Worm (Caenorhabditis elegans) whole organism, midembryonic: Measurements from ENCODE around the gene aat-3.
A peak's percentile ranks its signal among the peaks of the same experiment; 100 is the strongest.

Experiments used
- T22C8.4 ChIP-seq: fragments of 200-800 bp; sonication (Bioruptor generic); IDR thresholded peaks from 2 replicates; pipeline ENCODE4 v1.3.6; 2022; ENCODE audit warnings: missing genetic modification characterization, missing compliant biosample characterization
- cog-1 ChIP-seq: sonication (generic microtip); optimal IDR thresholded peaks from 2 replicates; lab custom pipeline; 2016; ENCODE audit warnings: missing genetic modification characterization, missing compliant biosample characterization
- flt-1 ChIP-seq: fragments of 200-800 bp; sonication (Bioruptor generic); IDR thresholded peaks from 2 replicates; pipeline ENCODE4 v1.3.6; 2022; ENCODE audit warnings: missing genetic modification characterization, missing compliant biosample characterization
- klf-2 ChIP-seq: fragments of 200-800 bp; sonication (Bioruptor generic); conservative IDR thresholded peaks from 2 replicates; pipeline ENCODE4 v1.3.6; 2022; ENCODE audit warnings: missing genetic modification reagents, missing genetic modification characterization, missing compliant biosample characterization
- med-1 ChIP-seq: sonication (generic microtip); optimal IDR thresholded peaks from 2 replicates; lab custom pipeline; 2017; ENCODE audit warnings: missing genetic modification characterization, mild to moderate bottlenecking, missing compliant biosample characterization, antibody characterized with exemption, missing genetic modification reagents; ENCODE audit not compliant: insufficient read depth
- ref-1 ChIP-seq: fragments of 200-800 bp; sonication (Bioruptor generic); conservative IDR thresholded peaks from 2 replicates; pipeline ENCODE4 v1.3.6; 2022; ENCODE audit warnings: missing genetic modification reagents, missing genetic modification characterization, missing compliant biosample characterization
- tab-1 ChIP-seq: fragments of 200-800 bp; sonication (Bioruptor generic); IDR thresholded peaks from 2 replicates; pipeline ENCODE4 v1.3.6; 2022; ENCODE audit warnings: missing genetic modification characterization, missing compliant biosample characterization
- ztf-23 ChIP-seq: fragments of 200-800 bp; sonication (Bioruptor generic); IDR thresholded peaks from 2 replicates; pipeline ENCODE4 v1.3.6; 2022; ENCODE audit warnings: missing genetic modification reagents, missing genetic modification characterization, missing compliant biosample characterization
- ztf-29 ChIP-seq: fragments of 200-800 bp; sonication (Bioruptor generic); IDR thresholded peaks from 2 replicates; pipeline ENCODE4 v1.3.6; 2022; ENCODE audit warnings: missing genetic modification reagents, missing genetic modification characterization, missing compliant biosample characterization

The aat-3 gene

DNA sequence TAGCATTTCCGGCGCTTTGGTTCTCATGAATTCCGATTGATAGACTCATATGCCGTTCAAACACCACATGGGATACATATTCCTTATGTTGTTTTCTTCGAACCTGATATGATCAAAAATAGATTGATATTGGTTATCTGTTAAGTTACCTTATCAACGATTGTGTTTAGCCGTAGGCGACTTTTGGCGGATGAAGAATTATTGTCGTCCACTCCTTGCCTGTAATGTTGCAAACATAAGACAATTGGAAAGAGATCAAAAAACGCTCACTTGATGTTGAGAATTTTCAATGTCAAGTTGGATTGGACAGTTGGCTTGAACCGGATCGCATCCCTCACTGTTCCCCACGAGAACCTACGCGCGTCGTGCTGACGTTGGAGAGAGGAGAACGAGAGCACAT, 15.7 kb downstream of the aat-3 start:
- TF ChIP-seq ztf-23 (GFP tag; lab: Robert Waterston, UW) (no peak), klf-2 (no peak), ref-1 (GFP tag; lab: Robert Waterston, UW) (no peak)

DNA sequence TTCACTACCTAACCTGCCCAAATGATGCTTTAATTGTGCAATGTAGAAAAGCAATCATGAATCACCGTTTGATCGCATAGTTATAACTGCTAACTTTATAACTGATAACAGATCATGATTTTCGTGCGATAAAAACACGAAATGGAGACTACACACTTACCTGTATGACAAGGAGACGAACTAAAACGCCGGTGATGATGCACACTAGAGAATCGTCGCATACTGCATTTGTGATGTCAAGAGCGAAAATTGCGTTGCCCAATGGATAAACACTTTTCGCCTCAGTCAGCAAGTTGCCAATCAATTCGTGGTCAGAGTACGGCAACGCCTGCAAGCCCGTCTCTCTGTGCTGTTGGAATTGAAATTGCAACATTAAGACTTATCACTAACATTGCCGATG, 17.0 kb downstream of the aat-3 start:
- TF ChIP-seq med-1 (GFP tag; lab: Kevin White, UChicago): no peak
- TF ChIP-seq ztf-23 (GFP tag; lab: Robert Waterston, UW): no peak
- no peak for TF ChIP-seq tab-1
- TF ChIP-seq flt-1 (GFP tag; lab: Robert Waterston, UW): no peak
- no peak for TF ChIP-seq ref-1 (GFP tag; lab: Robert Waterston, UW)
- no peak for TF ChIP-seq klf-2
- no peak for TF ChIP-seq cog-1 (tag; lab: Kevin White, UChicago)
- no peak for TF ChIP-seq T22C8.4 (GFP tag; lab: Robert Waterston, UW)
- TF ChIP-seq ztf-29 (GFP tag; lab: Robert Waterston, UW): no peak

DNA sequence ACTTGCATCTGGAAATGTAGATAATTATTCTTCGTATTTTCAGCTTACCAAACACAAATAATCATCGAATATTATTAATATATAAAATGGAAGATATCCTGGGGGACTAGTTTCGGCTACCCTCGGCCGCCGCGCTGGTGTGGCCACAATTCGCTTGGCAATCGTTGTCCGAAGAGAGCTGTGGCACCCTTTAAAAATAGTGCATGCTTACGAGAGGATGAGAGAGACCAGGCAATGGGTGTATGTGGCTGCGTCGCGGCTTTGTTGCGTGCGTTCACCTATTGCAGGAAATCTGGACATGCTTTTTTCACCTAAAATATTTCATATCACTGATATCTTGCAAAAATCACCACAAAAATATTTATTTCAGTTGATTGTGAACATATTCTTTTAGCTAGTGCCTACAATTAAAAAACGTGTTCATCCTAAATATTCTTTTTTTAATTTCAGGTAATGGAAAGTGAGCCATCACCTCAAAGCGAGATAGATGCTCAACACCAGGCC, 20.6 kb downstream of the aat-3 start, which contains the start of the genes ccd-5 and F52H2.1:
TSS of gene ccd-5 (minus strand) at position 8 of the 504 bp plus-strand sequence.
TSS of gene F52H2.1 (plus strand) at position 454 of the 504 bp plus-strand sequence.
- no peak for TF ChIP-seq cog-1 (tag; lab: Kevin White, UChicago)
- no peak for TF ChIP-seq klf-2
- no peak for TF ChIP-seq ztf-29 (GFP tag; lab: Robert Waterston, UW)
- TF ChIP-seq T22C8.4 (GFP tag; lab: Robert Waterston, UW): no peak
- no peak for TF ChIP-seq flt-1 (GFP tag; lab: Robert Waterston, UW)
- TF ChIP-seq med-1 (GFP tag; lab: Kevin White, UChicago): no peak
- TF ChIP-seq ztf-23 (GFP tag; lab: Robert Waterston, UW): no peak
- no peak for TF ChIP-seq tab-1
- no peak for TF ChIP-seq ref-1 (GFP tag; lab: Robert Waterston, UW)

DNA sequence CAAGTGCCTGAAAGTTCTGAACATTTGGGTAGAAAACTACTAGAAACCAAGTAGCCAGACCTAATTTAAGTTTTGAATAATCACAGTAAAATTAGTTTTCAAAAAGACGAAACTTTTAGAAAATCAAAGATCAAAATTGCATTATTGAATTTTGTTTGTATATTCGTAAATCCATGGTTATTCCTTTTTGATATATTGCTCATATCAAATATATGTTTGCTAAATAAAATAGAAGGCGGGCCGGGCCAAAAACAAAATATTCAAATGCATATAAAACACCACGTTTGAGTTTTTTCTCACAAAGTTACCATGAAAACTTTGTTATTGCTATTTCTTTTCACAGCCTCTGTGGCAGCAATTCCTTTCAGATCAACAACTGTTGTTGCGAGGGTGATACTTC, 25.4 kb downstream of the aat-3 start, which contains the start of gene ttr-42:
TSS of gene ttr-42 (plus strand) at position 301 of the 400 bp plus-strand sequence.
- TF ChIP-seq cog-1 (tag; lab: Kevin White, UChicago): no peak
- no peak for TF ChIP-seq ref-1 (GFP tag; lab: Robert Waterston, UW)
- no peak for TF ChIP-seq ztf-29 (GFP tag; lab: Robert Waterston, UW)
- no peak for TF ChIP-seq klf-2
- TF ChIP-seq med-1 (GFP tag; lab: Kevin White, UChicago): no peak
- no peak for TF ChIP-seq flt-1 (GFP tag; lab: Robert Waterston, UW)
- TF ChIP-seq ztf-23 (GFP tag; lab: Robert Waterston, UW): no peak
- TF ChIP-seq T22C8.4 (GFP tag; lab: Robert Waterston, UW): no peak
- TF ChIP-seq tab-1: no peak

DNA sequence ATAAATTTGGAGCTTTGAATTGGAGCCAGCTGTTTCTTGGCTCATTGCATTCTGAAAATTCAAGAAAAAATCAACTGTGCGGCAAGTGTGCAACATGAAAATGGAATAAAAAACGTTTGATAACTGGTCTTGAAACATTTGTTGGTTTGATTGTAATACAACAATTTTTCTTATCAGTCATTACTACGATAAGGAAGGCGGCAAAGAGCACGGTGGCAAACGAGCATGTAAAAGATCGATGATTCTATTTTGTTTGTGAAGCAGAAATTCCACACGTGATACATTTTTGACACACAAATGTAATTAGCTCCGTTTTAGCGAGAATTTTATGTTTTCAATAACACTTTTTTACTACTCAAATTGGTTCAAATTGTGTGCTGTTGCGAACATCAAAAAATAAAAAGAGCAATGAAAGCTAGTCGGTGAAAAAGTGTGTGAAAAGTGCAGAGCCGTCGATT, 28.5 kb downstream of the aat-3 start, which contains the start of gene H01M10.1:
TSS of gene H01M10.1 (minus strand) at position 51 of the 458 bp plus-strand sequence.
- TF ChIP-seq med-1 (GFP tag; lab: Kevin White, UChicago) (no peak), ref-1 (GFP tag; lab: Robert Waterston, UW) (no peak)

DNA sequence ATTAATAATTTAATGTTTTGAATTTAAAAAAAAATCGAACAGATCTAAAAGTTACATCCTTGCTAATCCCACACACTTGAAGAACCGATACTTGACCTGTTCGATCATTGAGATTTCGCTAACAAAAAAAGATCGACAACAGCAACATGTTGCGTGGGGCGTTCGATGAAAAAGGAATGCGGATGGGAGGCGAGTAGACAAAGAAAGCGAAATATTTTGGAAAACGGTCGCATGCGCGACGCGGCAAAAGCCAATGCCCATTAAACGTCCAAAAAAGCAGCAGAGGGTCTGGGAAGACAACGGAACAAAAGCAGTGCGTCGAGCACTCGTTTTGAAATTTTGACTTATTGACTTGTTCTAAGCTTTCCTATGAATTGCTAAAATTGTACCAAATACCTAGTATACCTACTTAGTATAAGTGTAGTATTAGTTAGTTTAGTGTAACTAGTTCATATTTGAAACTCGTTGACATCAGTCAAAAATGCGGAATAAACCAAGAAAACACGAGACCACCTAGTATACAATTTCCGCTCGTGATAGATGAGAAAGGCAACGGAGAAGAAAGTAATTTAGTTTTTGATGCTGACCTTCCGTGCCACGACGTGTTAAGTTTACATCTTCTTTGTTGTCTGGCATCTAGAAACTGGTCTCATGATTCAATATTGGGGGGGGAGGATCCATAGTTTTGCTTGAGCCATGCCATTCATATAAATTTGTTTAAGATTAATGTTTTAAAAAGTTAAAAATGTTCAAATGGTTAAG, 29.9 kb downstream of the aat-3 start:
- no peak for TF ChIP-seq flt-1 (GFP tag; lab: Robert Waterston, UW)
- TF ChIP-seq med-1 (GFP tag; lab: Kevin White, UChicago): no peak
- no peak for TF ChIP-seq ztf-23 (GFP tag; lab: Robert Waterston, UW)
- TF ChIP-seq cog-1 (tag; lab: Kevin White, UChicago): no peak
- no peak for TF ChIP-seq ztf-29 (GFP tag; lab: Robert Waterston, UW)
- no peak for TF ChIP-seq tab-1
- TF ChIP-seq klf-2: no peak
- TF ChIP-seq ref-1 (GFP tag; lab: Robert Waterston, UW): no peak
- no peak for TF ChIP-seq T22C8.4 (GFP tag; lab: Robert Waterston, UW)

DNA sequence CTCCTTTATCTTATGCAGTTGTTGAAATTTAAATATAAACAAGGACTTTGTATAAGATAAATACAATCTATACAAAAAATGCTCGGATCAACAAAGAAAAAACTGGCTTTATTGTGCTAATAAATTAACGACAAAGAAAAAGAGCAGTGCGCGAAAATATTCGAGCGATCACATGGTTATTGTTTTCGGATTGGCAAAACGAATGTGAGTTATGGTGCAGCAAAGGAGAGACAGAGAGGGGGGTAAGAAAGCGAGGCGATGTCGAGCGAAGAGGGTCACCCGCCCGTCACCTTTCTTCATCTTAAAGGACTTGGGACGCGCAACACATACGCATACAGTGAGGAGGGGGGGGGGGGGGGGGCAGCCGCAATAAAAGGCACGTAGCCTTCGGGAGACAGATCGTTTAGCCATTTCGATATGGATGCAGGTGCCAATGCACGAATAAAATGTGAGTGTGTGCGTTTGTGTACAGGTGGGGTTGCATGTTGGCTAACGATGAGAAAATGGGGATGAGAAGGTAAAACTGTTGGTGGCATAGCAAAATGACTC, 31.1 kb downstream of the aat-3 start:
- no peak for TF ChIP-seq T22C8.4 (GFP tag; lab: Robert Waterston, UW)
- TF ChIP-seq ztf-23 (GFP tag; lab: Robert Waterston, UW): no peak
- TF ChIP-seq cog-1 (tag; lab: Kevin White, UChicago): no peak
- peak; percentile 46; the same call in 1 of the 2 replicates for TF ChIP-seq ztf-29 (GFP tag; lab: Robert Waterston, UW)
- no peak for TF ChIP-seq ref-1 (GFP tag; lab: Robert Waterston, UW)
- TF ChIP-seq klf-2: no peak
- no peak for TF ChIP-seq tab-1
- TF ChIP-seq flt-1 (GFP tag; lab: Robert Waterston, UW): 0 out of 2 replicates have a peak, but pooled peaks have one; percentile 57
- TF ChIP-seq med-1 (GFP tag; lab: Kevin White, UChicago): no peak

DNA sequence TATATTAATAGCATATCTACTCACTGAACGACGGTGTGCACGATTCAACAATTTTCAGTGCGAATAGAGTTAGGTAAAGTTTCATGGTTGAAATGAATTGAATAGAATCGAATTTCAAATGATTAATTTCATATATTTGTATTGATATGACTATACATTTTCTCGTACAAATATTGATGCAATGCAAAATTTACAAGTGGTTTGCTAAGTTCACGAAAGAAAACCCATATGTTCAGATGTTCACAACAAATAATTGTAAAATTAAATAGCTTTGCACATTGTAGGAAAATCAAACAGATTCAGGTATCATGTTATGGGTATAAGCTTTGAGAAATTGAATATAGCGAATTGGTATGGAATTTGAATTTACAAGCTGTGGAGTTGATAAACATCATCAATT, 33.6 kb downstream of the aat-3 start, which contains the start of gene H01M10.2:
TSS of gene H01M10.2 (minus strand) at position 101 of the 400 bp plus-strand sequence.
- TF ChIP-seq cog-1 (tag; lab: Kevin White, UChicago) (no peak), klf-2 (no peak), ztf-29 (GFP tag; lab: Robert Waterston, UW) (no peak), tab-1 (no peak), T22C8.4 (GFP tag; lab: Robert Waterston, UW) (no peak), flt-1 (GFP tag; lab: Robert Waterston, UW) (no peak), ztf-23 (GFP tag; lab: Robert Waterston, UW) (no peak), med-1 (GFP tag; lab: Kevin White, UChicago) (no peak), ref-1 (GFP tag; lab: Robert Waterston, UW) (no peak)

DNA sequence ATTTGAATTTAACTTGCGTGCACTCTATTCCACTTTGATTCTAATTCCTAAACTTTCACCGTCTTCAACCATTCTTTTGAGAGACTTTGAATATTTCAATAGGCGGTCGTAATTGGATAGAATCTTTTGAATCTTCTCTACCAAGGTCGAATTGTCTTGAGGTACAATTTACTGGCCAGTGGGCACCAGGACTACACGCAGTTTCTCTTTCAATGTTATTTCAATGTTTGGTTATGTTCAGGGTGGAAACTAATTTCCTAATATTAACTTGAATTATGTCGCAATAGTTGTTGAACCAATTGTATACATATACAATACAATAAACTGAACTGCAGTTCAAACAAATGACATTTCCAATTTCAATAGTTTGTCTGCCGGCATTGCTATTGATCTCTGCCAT, 36.0 kb downstream of the aat-3 start:
- TF ChIP-seq ref-1 (GFP tag; lab: Robert Waterston, UW) (no peak), cog-1 (tag; lab: Kevin White, UChicago) (no peak), klf-2 (no peak), flt-1 (GFP tag; lab: Robert Waterston, UW) (no peak), T22C8.4 (GFP tag; lab: Robert Waterston, UW) (no peak), med-1 (GFP tag; lab: Kevin White, UChicago) (no peak)
